Worm (Caenorhabditis elegans) whole organism, young adult: ENCODE results near the gene C31C9.7.

Source experiments
- B0035.1 ChIP-seq: sonication (generic microtip); optimal IDR thresholded peaks from 2 replicates; lab custom pipeline; 2016; ENCODE audit warnings: missing genetic modification characterization, mild to moderate bottlenecking, missing compliant biosample characterization, missing genotype, missing genetic modification reagents
- T26A5.8 ChIP-seq: sonication (generic microtip); optimal IDR thresholded peaks from 2 replicates; lab custom pipeline; 2016; ENCODE audit warnings: missing genetic modification characterization, missing compliant biosample characterization
- ama-1 ChIP-seq, 3 experiments: fragments of 150-350 bp in 1 of 3; sonication (generic microtip) in 2 of 3; optimal IDR thresholded peaks; 2 replicates each; lab custom pipeline; 2014 to 2018; ENCODE audit warnings: missing biosample characterization in 2 of 3, missing genetic modification characterization in 2 of 3, missing genetic modification reagents in 2 of 3
- aptf-2 ChIP-seq: fragments of 200-800 bp; sonication (Bioruptor generic); conservative IDR thresholded peaks from 2 replicates; pipeline ENCODE4 v1.3.6; 2022; ENCODE audit warnings: missing genetic modification reagents, missing genetic modification characterization, missing compliant biosample characterization
- aptf-3 ChIP-seq: fragments of 200-800 bp; sonication (Bioruptor generic); IDR thresholded peaks from 2 replicates; pipeline ENCODE4 v1.3.6; 2022; ENCODE audit warnings: missing genetic modification characterization, missing compliant biosample characterization
- atf-7 ChIP-seq: sonication (generic microtip); optimal IDR thresholded peaks from 2 replicates; lab custom pipeline; 2017; ENCODE audit warnings: mild to moderate bottlenecking, missing genetic modification characterization, missing compliant biosample characterization
- dpff-1 ChIP-seq: sonication (generic microtip); optimal IDR thresholded peaks from 2 replicates; lab custom pipeline; 2017; ENCODE audit warnings: mild to moderate bottlenecking, missing genetic modification characterization, missing compliant biosample characterization
- dpl-1 ChIP-seq: fragments of 150-350 bp; optimal IDR thresholded peaks from 2 replicates; lab custom pipeline; 2014; ENCODE audit warnings: missing biosample characterization, missing genetic modification reagents, missing genetic modification characterization
- ets-4 ChIP-seq: fragments of 200-800 bp; sonication (Bioruptor generic); optimal IDR thresholded peaks from 2 replicates; lab custom pipeline; 2018; ENCODE audit warnings: mild to moderate bottlenecking, missing genetic modification characterization, missing compliant biosample characterization
- hlh-26 ChIP-seq: fragments of 200-800 bp; sonication (Bioruptor generic); conservative IDR thresholded peaks from 2 replicates; pipeline ENCODE4 v1.3.6; 2022; ENCODE audit warnings: missing genetic modification reagents, missing genetic modification characterization, missing compliant biosample characterization
- lin-35 ChIP-seq, 3 experiments: fragments of 150-350 bp in 2 of 3; sonication (generic microtip) in 1 of 3; optimal IDR thresholded peaks; 2 replicates each; lab custom pipeline; 2014 to 2018; ENCODE audit warnings: missing biosample characterization in 3 of 3, missing genetic modification characterization in 3 of 3, missing genetic modification reagents in 3 of 3
- lsy-27 ChIP-seq: sonication (generic microtip); optimal IDR thresholded peaks from 2 replicates; lab custom pipeline; 2017; ENCODE audit warnings: missing genetic modification characterization, mild to moderate bottlenecking, missing compliant biosample characterization, antibody characterized with exemption, missing genotype, borderline replicate concordance; ENCODE audit not compliant: insufficient read depth

ce11 chrII:13627001-13627400 is 41.9 kb upstream of the C31C9.7 start, which contains the start of gene gst-19:
- TF ChIP-seq dpl-1 (GFP tag; lab: Kevin White, UChicago) (no peak), B0035.1 (no peak), T26A5.8 (tag; lab: Kevin White, UChicago) (no peak), hlh-26 (no peak), aptf-3 (no peak), ama-1 (optimal IDR thresholded peaks at IDR 0.05; lab: Kevin White, UChicago) (no peak), ama-1 (GFP tag; optimal IDR thresholded peaks at IDR 0.05; lab: Kevin White, UChicago) (no peak), ets-4 (GFP tag; lab: Kevin White, UChicago) (no peak), dpff-1 (tag; lab: Kevin White, UChicago) (no peak), lsy-27 (tag; lab: Kevin White, UChicago) (no peak), aptf-2 (GFP tag; lab: Robert Waterston, UW) (no peak), atf-7 (tag; lab: Kevin White, UChicago) (no peak), lin-35 (GFP tag; optimal IDR thresholded peaks at IDR 0.05; lab: Kevin White, UChicago) (no peak)
